Worm (Caenorhabditis elegans) whole organism, young adult: ENCODE results near the gene cest-8.

Experiments used
- C06A6.2 ChIP-seq: fragments of 200-800 bp; sonication (Bioruptor generic); conservative IDR thresholded peaks from 2 replicates; pipeline ENCODE4 v1.3.6; 2022; ENCODE audit warnings: missing genetic modification characterization, missing compliant biosample characterization
- F22D6.2 ChIP-seq: sonication (generic microtip); optimal IDR thresholded peaks from 2 replicates; lab custom pipeline; 2016; ENCODE audit warnings: mild to moderate bottlenecking, missing genetic modification characterization, missing compliant biosample characterization
- F39B2.1 ChIP-seq: fragments of 200-800 bp; sonication (Bioruptor generic); IDR thresholded peaks from 2 replicates; pipeline ENCODE4 v1.3.6; 2022; ENCODE audit warnings: missing genetic modification reagents, missing genetic modification characterization, missing compliant biosample characterization
- F57A8.1 ChIP-seq: fragments of 200-800 bp; sonication (Bioruptor generic); optimal IDR thresholded peaks from 2 replicates; lab custom pipeline; 2018; ENCODE audit warnings: mild to moderate bottlenecking, missing genetic modification characterization, moderate library complexity, missing compliant biosample characterization
- K12H6.12 ChIP-seq: fragments of 200-800 bp; sonication (Bioruptor generic); optimal IDR thresholded peaks from 2 replicates; lab custom pipeline; 2018; ENCODE audit warnings: mild to moderate bottlenecking, missing genetic modification characterization, missing compliant biosample characterization
- aptf-3 ChIP-seq: fragments of 200-800 bp; sonication (Bioruptor generic); IDR thresholded peaks from 2 replicates; pipeline ENCODE4 v1.3.6; 2022; ENCODE audit warnings: missing genetic modification characterization, missing compliant biosample characterization
- cebp-1 ChIP-seq, 2 experiments: fragments of 200-800 bp in 1 of 2; sonication (Bioruptor generic) in 1 of 2; sonication (generic microtip) in 1 of 2; IDR thresholded peaks in 1 of 2; optimal IDR thresholded peaks in 1 of 2; 2 replicates each; pipeline versions ENCODE4 v1.3.6 to Lab custom; 2017 to 2022; ENCODE audit warnings: missing compliant biosample characterization in 2 of 2, missing genetic modification characterization in 2 of 2, mild to moderate bottlenecking in 1 of 2, missing genetic modification reagents in 1 of 2, moderate library complexity in 1 of 2
- ceh-27 ChIP-seq: fragments of 200-800 bp; sonication (Bioruptor generic); optimal IDR thresholded peaks from 2 replicates; lab custom pipeline; 2018; ENCODE audit warnings: mild to moderate bottlenecking, missing genetic modification characterization, moderate library complexity, missing compliant biosample characterization
- ceh-40 ChIP-seq: fragments of 200-800 bp; sonication (Bioruptor generic); IDR thresholded peaks from 2 replicates; pipeline ENCODE4 v1.3.6; 2022; ENCODE audit warnings: missing genetic modification characterization, missing compliant biosample characterization
- ceh-58 ChIP-seq: fragments of 200-800 bp; sonication (Bioruptor generic); IDR thresholded peaks from 2 replicates; pipeline ENCODE4 v1.3.6; 2022; ENCODE audit warnings: missing genetic modification characterization, missing compliant biosample characterization
- ceh-79 ChIP-seq: sonication (generic microtip); optimal IDR thresholded peaks from 2 replicates; lab custom pipeline; 2017; ENCODE audit warnings: mild to moderate bottlenecking, missing genetic modification characterization, missing compliant biosample characterization
- ceh-91 ChIP-seq: fragments of 200-800 bp; sonication (Bioruptor generic); IDR thresholded peaks from 2 replicates; pipeline ENCODE4 v1.3.6; 2022; ENCODE audit warnings: missing genetic modification reagents, missing genetic modification characterization, missing compliant biosample characterization
- chd-7 ChIP-seq: sonication (generic microtip); optimal IDR thresholded peaks from 2 replicates; lab custom pipeline; 2016; ENCODE audit warnings: mild to moderate bottlenecking, missing genetic modification characterization, moderate library complexity, missing compliant biosample characterization
- gei-17 ChIP-seq: fragments of 200-800 bp; sonication (Bioruptor generic); optimal IDR thresholded peaks from 2 replicates; lab custom pipeline; 2018; ENCODE audit warnings: mild to moderate bottlenecking, missing genetic modification characterization, missing compliant biosample characterization
- hlh-26 ChIP-seq: fragments of 200-800 bp; sonication (Bioruptor generic); conservative IDR thresholded peaks from 2 replicates; pipeline ENCODE4 v1.3.6; 2022; ENCODE audit warnings: missing genetic modification reagents, missing genetic modification characterization, missing compliant biosample characterization
- hrde-1 ChIP-seq: sonication (generic microtip); optimal IDR thresholded peaks from 2 replicates; lab custom pipeline; 2016; ENCODE audit warnings: missing genetic modification characterization, mild to moderate bottlenecking, missing compliant biosample characterization, moderate library complexity, missing genotype, missing genetic modification reagents, borderline replicate concordance
- lag-1 ChIP-seq: fragments of 200-800 bp; sonication (Bioruptor generic); IDR thresholded peaks from 2 replicates; pipeline ENCODE4 v1.3.6; 2022; ENCODE audit warnings: missing genetic modification reagents, missing genetic modification characterization, missing compliant biosample characterization
- let-526 ChIP-seq: fragments of 200-800 bp; sonication (Bioruptor generic); IDR thresholded peaks from 2 replicates; pipeline ENCODE4 v1.3.6; 2022; ENCODE audit warnings: missing genetic modification reagents, missing genetic modification characterization, missing compliant biosample characterization
- lin-26 ChIP-seq: fragments of 200-800 bp; sonication (Bioruptor generic); IDR thresholded peaks from 2 replicates; pipeline ENCODE4 v1.3.6; 2022; ENCODE audit warnings: missing genetic modification reagents, missing genetic modification characterization, missing compliant biosample characterization
- lin-35 ChIP-seq, 3 experiments: fragments of 150-350 bp in 2 of 3; sonication (generic microtip) in 1 of 3; optimal IDR thresholded peaks; 2 replicates each; lab custom pipeline; 2014 to 2018; ENCODE audit warnings: missing biosample characterization in 3 of 3, missing genetic modification characterization in 3 of 3, missing genetic modification reagents in 3 of 3
- lin-40 ChIP-seq: sonication (generic microtip); optimal IDR thresholded peaks from 2 replicates; lab custom pipeline; 2016; ENCODE audit warnings: missing genetic modification characterization, mild to moderate bottlenecking, missing compliant biosample characterization, missing genotype, missing genetic modification reagents
- lsy-27 ChIP-seq: sonication (generic microtip); optimal IDR thresholded peaks from 2 replicates; lab custom pipeline; 2017; ENCODE audit warnings: missing genetic modification characterization, mild to moderate bottlenecking, missing compliant biosample characterization, antibody characterized with exemption, missing genotype, borderline replicate concordance; ENCODE audit not compliant: insufficient read depth
- mel-28 ChIP-seq: sonication (generic microtip); optimal IDR thresholded peaks from 2 replicates; lab custom pipeline; 2016; ENCODE audit warnings: borderline replicate concordance, mild to moderate bottlenecking, missing genetic modification characterization, missing compliant biosample characterization
- mes-4 ChIP-seq: sonication (generic microtip); optimal IDR thresholded peaks from 2 replicates; lab custom pipeline; 2016; ENCODE audit warnings: missing genotype, missing genetic modification characterization, missing compliant biosample characterization
- nfya-1 ChIP-seq: sonication (generic microtip); optimal IDR thresholded peaks from 2 replicates; lab custom pipeline; 2017; ENCODE audit warnings: antibody characterized with exemption, missing compliant biosample characterization, missing genetic modification characterization, borderline replicate concordance; ENCODE audit not compliant: insufficient read depth
- rcor-1 ChIP-seq: fragments of 200-800 bp; sonication (Bioruptor generic); IDR thresholded peaks from 2 replicates; pipeline ENCODE4 v1.3.6; 2022; ENCODE audit warnings: missing genetic modification reagents, missing genetic modification characterization, missing compliant biosample characterization
- rec-8 ChIP-seq, 2 experiments: sonication (generic microtip); optimal IDR thresholded peaks; 2 replicates each; lab custom pipeline; 2016; ENCODE audit warnings: mild to moderate bottlenecking in 2 of 2, missing genetic modification characterization in 2 of 2, missing genetic modification reagents in 2 of 2, missing genotype in 2 of 2, missing biosample characterization in 1 of 2, missing compliant biosample characterization in 1 of 2, moderate library complexity in 1 of 2
- snpc-3.4 ChIP-seq: sonication (generic microtip); optimal IDR thresholded peaks from 2 replicates; lab custom pipeline; 2017; ENCODE audit warnings: missing genetic modification characterization, mild to moderate bottlenecking, missing compliant biosample characterization, antibody characterized with exemption, moderate library complexity, missing genotype, missing genetic modification reagents
- sptf-2 ChIP-seq: fragments of 200-800 bp; sonication (Bioruptor generic); optimal IDR thresholded peaks from 2 replicates; lab custom pipeline; 2018; ENCODE audit warnings: mild to moderate bottlenecking, missing genetic modification characterization, missing compliant biosample characterization
- zfh-2 ChIP-seq: fragments of 200-800 bp; sonication (Bioruptor generic); conservative IDR thresholded peaks from 2 replicates; pipeline ENCODE4 v1.3.6; 2022; ENCODE audit warnings: missing genetic modification reagents, missing genetic modification characterization, missing compliant biosample characterization
- ztf-25 ChIP-seq: fragments of 200-800 bp; sonication (Bioruptor generic); IDR thresholded peaks from 2 replicates; pipeline ENCODE4 v1.3.6; 2022; ENCODE audit warnings: missing genetic modification reagents, missing genetic modification characterization, missing compliant biosample characterization
- ztf-6 ChIP-seq: fragments of 200-800 bp; sonication (Bioruptor generic); IDR thresholded peaks from 2 replicates; pipeline ENCODE4 v1.3.6; 2022; ENCODE audit warnings: missing genetic modification reagents, missing genetic modification characterization, missing compliant biosample characterization

The cest-8 gene

DNA sequence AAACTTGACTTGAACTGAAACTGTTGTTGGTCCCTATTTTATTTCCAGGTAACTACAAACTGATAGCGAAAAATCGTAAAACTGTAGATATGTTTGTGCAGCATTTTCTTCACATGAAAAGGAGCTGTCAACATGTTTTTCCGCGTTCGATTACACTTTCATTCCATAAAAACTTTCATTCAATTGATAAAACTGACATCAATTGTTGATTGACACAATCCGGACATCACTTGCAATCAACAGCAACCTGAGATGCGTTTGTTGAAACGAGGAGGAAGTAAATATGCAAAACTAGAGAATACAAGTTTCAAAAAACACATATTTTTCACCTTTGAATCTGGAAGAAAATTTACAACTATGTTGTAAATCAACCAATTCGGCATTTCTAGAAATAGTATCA lies 22.1 kb upstream of the cest-8 start (continued):
- TF ChIP-seq F22D6.2 (tag; lab: Kevin White, UChicago) = no peak
- TF ChIP-seq lsy-27 = no peak
- no peak for TF ChIP-seq F57A8.1
- no peak for TF ChIP-seq rcor-1 (GFP tag; lab: Robert Waterston, UW)
- TF ChIP-seq lin-40 (tag; lab: Kevin White, UChicago) = peak; percentile 15
- no peak for TF ChIP-seq lin-35 (GFP tag; optimal IDR thresholded peaks at IDR 0.05; lab: Kevin White, UChicago)
- TF ChIP-seq snpc-3.4 = no peak
- TF ChIP-seq lin-26 (GFP tag; lab: Robert Waterston, UW) = no peak

- TF ChIP-seq ceh-40 (no peak), lag-1 (GFP tag; lab: Robert Waterston, UW) (no peak), C06A6.2 (no peak), cebp-1 (GFP tag; IDR thresholded peaks at IDR 0.05; lab: Robert Waterston, UW) (no peak), cebp-1 (tag; optimal IDR thresholded peaks at IDR 0.05; lab: Kevin White, UChicago) (no peak), ztf-25 (GFP tag; lab: Robert Waterston, UW) (no peak), aptf-3 (GFP tag; lab: Robert Waterston, UW) (no peak)
These were observed 21.2 kb upstream of the cest-8 start for ce11 chrX:12198298-12198697.

ce11 chrX:12200577-12200976 lies 18.9 kb upstream of the cest-8 start:
- peak; percentile 16 for TF ChIP-seq K12H6.12
- no peak for TF ChIP-seq let-526
- no peak for TF ChIP-seq hlh-26 (GFP tag; lab: Robert Waterston, UW)
- no peak for TF ChIP-seq ceh-91
- TF ChIP-seq gei-17 (GFP tag; lab: Kevin White, UChicago) = no peak
- no peak for TF ChIP-seq mes-4 (tag; lab: Kevin White, UChicago)

DNA sequence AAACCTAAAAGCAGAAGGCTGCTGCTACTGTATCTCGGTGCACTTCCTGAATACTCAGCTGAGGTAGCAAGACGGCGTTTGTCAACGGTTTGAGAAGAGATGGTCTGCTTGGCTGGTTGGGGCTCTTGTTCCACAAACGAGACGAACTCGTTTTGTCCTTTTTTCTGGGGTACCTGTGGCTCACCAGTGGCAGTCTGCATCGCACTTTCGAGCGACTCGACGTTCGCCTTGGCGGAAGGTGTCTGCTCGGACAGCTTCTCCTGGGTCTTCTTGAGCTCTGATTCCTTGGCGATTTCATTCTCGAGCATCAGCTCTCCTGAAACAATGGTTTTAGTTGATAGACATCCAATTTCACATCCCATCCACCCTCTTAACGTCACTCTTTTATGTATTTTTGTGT lies 18.0 kb upstream of the cest-8 start:
- peak; percentile 72 for TF ChIP-seq zfh-2 (GFP tag; lab: Robert Waterston, UW)
- TF ChIP-seq sptf-2 (GFP tag; lab: Kevin White, UChicago) = no peak
- TF ChIP-seq, all 124 proteins: peak for 1

DNA sequence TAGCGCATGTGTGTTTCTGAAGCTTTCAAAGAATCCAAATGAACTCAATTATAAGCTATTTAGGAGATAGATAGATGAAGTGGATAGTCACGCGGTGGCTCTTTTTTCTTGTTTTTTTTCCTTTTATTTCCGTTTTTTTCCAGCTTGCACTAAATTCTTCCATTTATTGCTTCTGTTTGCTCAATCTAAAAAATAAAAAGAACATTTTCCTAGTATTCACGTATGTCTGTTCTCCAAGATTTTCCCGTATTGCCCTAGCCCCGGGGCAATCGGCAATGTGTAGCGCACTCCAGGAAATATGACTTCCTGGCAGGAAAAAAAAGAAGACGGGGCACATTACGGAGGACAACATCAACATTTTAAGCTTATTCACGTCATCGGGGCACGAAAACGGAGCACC lies 17.6 kb upstream of the cest-8 start:
- TF ChIP-seq gei-17 (GFP tag; lab: Kevin White, UChicago) (no peak), C06A6.2 (no peak), nfya-1 (tag; lab: Kevin White, UChicago) (no peak), hrde-1 (tag; lab: Kevin White, UChicago) (no peak), ztf-6 (GFP tag; lab: Robert Waterston, UW) (no peak), ceh-58 (GFP tag; lab: Robert Waterston, UW) (no peak), ceh-79 (no peak), rec-8 (tag; optimal IDR thresholded peaks at IDR 0.05; lab: Kevin White, UChicago) (no peak), hlh-26 (GFP tag; lab: Robert Waterston, UW) (no peak), chd-7 (tag; lab: Kevin White, UChicago) (no peak)

DNA sequence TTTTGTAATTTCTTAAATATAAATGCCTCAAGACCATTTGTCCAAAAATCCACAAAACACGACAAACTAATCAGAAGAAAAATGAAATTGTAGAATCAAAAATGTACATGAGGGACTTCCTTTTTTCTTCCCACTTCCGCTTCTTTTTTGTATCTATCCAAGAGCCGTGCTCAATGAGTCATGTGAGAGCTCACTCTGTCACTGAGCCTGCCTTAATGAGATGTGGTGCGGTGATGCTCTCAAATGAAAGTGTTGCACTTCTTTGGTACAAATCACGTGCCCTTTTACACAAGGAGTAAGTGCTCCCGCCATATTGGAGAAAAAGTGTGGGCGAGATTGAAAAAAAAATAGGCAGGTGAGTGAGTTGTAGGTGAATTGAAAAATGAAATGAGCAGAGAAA lies 15.1 kb upstream of the cest-8 start:
- TF ChIP-seq ceh-27 (GFP tag; lab: Kevin White, UChicago) (peak; percentile 48), mel-28 (tag; lab: Kevin White, UChicago) (no peak), chd-7 (tag; lab: Kevin White, UChicago) (peak; percentile 33), F39B2.1 (GFP tag; lab: Robert Waterston, UW) (no peak)
- TF ChIP-seq, all 124 proteins: peak for 2
